Fruit fly (Drosophila melanogaster): ENCODE data around the gene CG13386.
A peak's percentile ranks its signal among the peaks of the same experiment; 100 is the strongest.

The CG13386 gene

dm6 chr2L:8416350-8417046 lies 17.7 kb downstream of the CG13386 start (continued):
- TF ChIP-seq pdm3 (GFP tag; optimal IDR thresholded peaks at IDR 0.05), result peak; percentile 75
- peak; percentile 32 to 63 for TF ChIP-seq salr (GFP tag; optimal IDR thresholded peaks at IDR 0.05)
- TF ChIP-seq CG6792 (GFP tag; optimal IDR thresholded peaks at IDR 0.05), result peak; percentile 76
- peak; percentile 88 for TF ChIP-seq Sox102F (GFP tag; optimal IDR thresholded peaks at IDR 0.05)
- peak; percentile 76 for TF ChIP-seq Ets96B (tag; optimal IDR thresholded peaks at IDR 0.05)
- TF ChIP-seq CG34406 (GFP tag; optimal IDR thresholded peaks at IDR 0.05), result peak; percentile 56
- TF ChIP-seq Hr38 (GFP tag; optimal IDR thresholded peaks at IDR 0.05), result no peak
- peak; percentile 56 for TF ChIP-seq Hr4 (GFP tag; optimal IDR thresholded peaks at IDR 0.05)
- peak; percentile 77 for TF ChIP-seq CG10669 (GFP tag; optimal IDR thresholded peaks at IDR 0.05)

- TF ChIP-seq Blimp-1 (GFP tag; optimal IDR thresholded peaks at IDR 0.05) (peak; percentile 4), svp (GFP tag) (peak; percentile 31), Lpt (GFP tag; optimal IDR thresholded peaks at IDR 0.05) (no peak), Eip75B (GFP tag; optimal IDR thresholded peaks at IDR 0.05) (no peak), vri (GFP tag; optimal IDR thresholded peaks at IDR 0.05) (peak; percentile 20), esn (GFP tag; optimal IDR thresholded peaks at IDR 0.05) (peak; percentile 23), fkh (GFP tag; optimal IDR thresholded peaks at IDR 0.05) (peak; percentile 34), Eip78C (GFP tag) (peak; percentile 52)
Observed at dm6 chr2L:8417562-8417961, 18.7 kb downstream of the CG13386 start.

- peak; percentile 36 to 49 for TF ChIP-seq ss (GFP tag; optimal IDR thresholded peaks at IDR 0.05)
- TF ChIP-seq CG9139 (GFP tag; optimal IDR thresholded peaks at IDR 0.05), result peak; percentile 38
- peak; percentile 61 for TF ChIP-seq Eip78C (GFP tag)
- TF ChIP-seq spab (GFP tag; optimal IDR thresholded peaks at IDR 0.05), result peak; percentile 11
- no peak for TF ChIP-seq Eip93F (GFP tag; optimal IDR thresholded peaks at IDR 0.05)
- TF ChIP-seq svp (GFP tag), result peak; percentile 57
- TF ChIP-seq Sox15 (GFP tag; optimal IDR thresholded peaks at IDR 0.05), result no peak
- TF ChIP-seq CG8119 (GFP tag; IDR thresholded peaks at IDR 0.05), result 0 out of 3 replicates have a peak, but pooled peaks have one; percentile 17
- TF ChIP-seq CG6276 (GFP tag; optimal IDR thresholded peaks at IDR 0.05), result peak; percentile 22
- peak; percentile 32 for TF ChIP-seq CG6808 (GFP tag; optimal IDR thresholded peaks at IDR 0.05)
Observed at dm6 chr2L:8418113-8418885, 19.5 kb downstream of the CG13386 start.

dm6 chr2L:8419382-8419940 lies 20.6 kb downstream of the CG13386 start:
- TF ChIP-seq Sox102F (GFP tag; optimal IDR thresholded peaks at IDR 0.05) (no peak), CG11294 (GFP tag; IDR thresholded peaks at IDR 0.05) (no peak), CG32006 (GFP tag; optimal IDR thresholded peaks at IDR 0.05) (no peak), CG7368 (GFP tag; optimal IDR thresholded peaks at IDR 0.05) (peak; percentile 43), CG6854 (GFP tag; optimal IDR thresholded peaks at IDR 0.05) (peak; percentile 56), CG8632 (GFP tag; optimal IDR thresholded peaks at IDR 0.05) (no peak), fd59A (GFP tag; optimal IDR thresholded peaks at IDR 0.05) (no peak), CG3032 (tag; optimal IDR thresholded peaks at IDR 0.05) (peak; percentile 32), CG15336 (GFP tag; IDR thresholded peaks at IDR 0.05) (no peak), CG4318 (GFP tag; optimal IDR thresholded peaks at IDR 0.05) (no peak), CG34406 (GFP tag; optimal IDR thresholded peaks at IDR 0.05) (no peak), CG11902 (GFP tag; optimal IDR thresholded peaks at IDR 0.05) (no peak), CG10631 (GFP tag; optimal IDR thresholded peaks at IDR 0.05) (no peak), CG6163 (GFP tag; IDR thresholded peaks at IDR 0.05) (peak; percentile 42; the same call in 1 of the 3 replicates), CG8319 (GFP tag; optimal IDR thresholded peaks at IDR 0.05) (no peak), Met (GFP tag; optimal IDR thresholded peaks at IDR 0.05) (no peak), Hr39 (GFP tag; optimal IDR thresholded peaks at IDR 0.05) (no peak), Ets96B (tag; optimal IDR thresholded peaks at IDR 0.05) (peak; percentile 28), Blimp-1 (GFP tag; optimal IDR thresholded peaks at IDR 0.05) (no peak), salr (GFP tag; optimal IDR thresholded peaks at IDR 0.05) (no peak), pdm3 (GFP tag; optimal IDR thresholded peaks at IDR 0.05) (no peak), CG16779 (tag; optimal IDR thresholded peaks at IDR 0.05) (peak; percentile 34), svp (GFP tag) (peak; percentile 96), Eip75B (GFP tag; optimal IDR thresholded peaks at IDR 0.05) (peak; percentile 10), CG6808 (GFP tag; optimal IDR thresholded peaks at IDR 0.05) (peak; percentile 69), Eip78C (GFP tag) (peak; percentile 75), Hr38 (GFP tag; optimal IDR thresholded peaks at IDR 0.05) (no peak), Eip93F (GFP tag; optimal IDR thresholded peaks at IDR 0.05) (no peak)
